Worm (Caenorhabditis elegans) whole organism, L3 larva: Measurements from ENCODE around the gene lit-1.

Experiments
- R02D3.7 ChIP-seq: fragments of 150-350 bp; optimal IDR thresholded peaks from 2 replicates; lab custom pipeline; 2014; ENCODE audit warnings: missing biosample characterization, missing genetic modification characterization
- aly-2 ChIP-seq: fragments of 150-350 bp; optimal IDR thresholded peaks from 2 replicates; lab custom pipeline; 2014; ENCODE audit warnings: missing biosample characterization, missing genetic modification characterization
- ama-1 ChIP-seq: fragments of 150-350 bp; optimal IDR thresholded peaks from 2 replicates; lab custom pipeline; 2018
- ceh-28 ChIP-seq: fragments of 150-350 bp; optimal IDR thresholded peaks from 2 replicates; lab custom pipeline; 2014; ENCODE audit warnings: missing biosample characterization, missing genetic modification reagents, missing genetic modification characterization
- ceh-82 ChIP-seq: fragments of 150-350 bp; optimal IDR thresholded peaks from 2 replicates; lab custom pipeline; 2014; ENCODE audit warnings: missing biosample characterization, missing genetic modification characterization
- daf-12 ChIP-seq: fragments of 150-350 bp; optimal IDR thresholded peaks from 2 replicates; lab custom pipeline; 2014; ENCODE audit warnings: missing biosample characterization, missing genetic modification reagents, missing genetic modification characterization
- egl-27 ChIP-seq: sonication (generic microtip); optimal IDR thresholded peaks from 4 replicates; lab custom pipeline; 2017; ENCODE audit warnings: missing biosample characterization, missing genetic modification reagents, missing genetic modification characterization
- egl-5 ChIP-seq: fragments of 150-350 bp; optimal IDR thresholded peaks from 2 replicates; lab custom pipeline; 2017; ENCODE audit warnings: missing biosample characterization, missing genetic modification reagents, missing genetic modification characterization, inconsistent platforms
- elt-1 ChIP-seq: fragments of 150-350 bp; optimal IDR thresholded peaks from 2 replicates; lab custom pipeline; 2014; ENCODE audit warnings: missing biosample characterization, missing genetic modification characterization
- elt-2 ChIP-seq: sonication (generic microtip); optimal IDR thresholded peaks from 2 replicates; lab custom pipeline; 2016; ENCODE audit warnings: missing genetic modification reagents, mild to moderate bottlenecking, missing genetic modification characterization, missing compliant biosample characterization
- elt-3 ChIP-seq, 3 experiments: fragments of 150-350 bp in 1 of 3; sonication (generic microtip) in 2 of 3; optimal IDR thresholded peaks; 2 replicates in 2 of 3; 4 replicates in 1 of 3; lab custom pipeline; 2014 to 2017; ENCODE audit warnings: missing biosample characterization in 3 of 3, missing genetic modification characterization in 3 of 3
- fkh-10 ChIP-seq: sonication (generic microtip); optimal IDR thresholded peaks from 2 replicates; lab custom pipeline; 2017; ENCODE audit warnings: missing biosample characterization, missing genetic modification reagents, missing genetic modification characterization
- fos-1 ChIP-seq: fragments of 150-350 bp; optimal IDR thresholded peaks from 2 replicates; lab custom pipeline; 2014; ENCODE audit warnings: missing biosample characterization, missing genetic modification characterization
- hmg-11 ChIP-seq: sonication (generic microtip); optimal IDR thresholded peaks from 2 replicates; lab custom pipeline; 2016; ENCODE audit warnings: missing genetic modification characterization, missing compliant biosample characterization
- lin-15B ChIP-seq: fragments of 150-350 bp; optimal IDR thresholded peaks from 2 replicates; lab custom pipeline; 2014; ENCODE audit warnings: missing biosample characterization, missing genetic modification characterization
- lin-39 ChIP-seq: fragments of 150-350 bp; optimal IDR thresholded peaks from 2 replicates; lab custom pipeline; 2018; ENCODE audit warnings: missing biosample characterization, missing genetic modification reagents, missing genetic modification characterization
- lsy-12 ChIP-seq: sonication (generic microtip); optimal IDR thresholded peaks from 2 replicates; lab custom pipeline; 2016; ENCODE audit warnings: mild to moderate bottlenecking, missing genetic modification characterization, missing compliant biosample characterization
- mdl-1 ChIP-seq: fragments of 150-350 bp; optimal IDR thresholded peaks from 2 replicates; lab custom pipeline; 2014; ENCODE audit warnings: missing biosample characterization, missing genetic modification characterization
- nhr-11 ChIP-seq: fragments of 150-350 bp; optimal IDR thresholded peaks from 2 replicates; lab custom pipeline; 2014; ENCODE audit warnings: missing biosample characterization, missing genetic modification characterization
- nhr-23 ChIP-seq: fragments of 150-350 bp; optimal IDR thresholded peaks from 2 replicates; lab custom pipeline; 2014; ENCODE audit warnings: missing biosample characterization, missing genetic modification reagents, missing genetic modification characterization
- nhr-237 ChIP-seq: fragments of 150-350 bp; optimal IDR thresholded peaks from 2 replicates; lab custom pipeline; 2014; ENCODE audit warnings: missing biosample characterization, missing genetic modification characterization
- nhr-25 ChIP-seq: sonication (generic microtip); optimal IDR thresholded peaks from 2 replicates; lab custom pipeline; 2017; ENCODE audit warnings: missing biosample characterization, missing genetic modification characterization
- nhr-28 ChIP-seq: fragments of 150-350 bp; optimal IDR thresholded peaks from 2 replicates; lab custom pipeline; 2014; ENCODE audit warnings: missing biosample characterization, missing genetic modification characterization
- nhr-67 ChIP-seq: fragments of 150-350 bp; optimal IDR thresholded peaks from 2 replicates; lab custom pipeline; 2014; ENCODE audit warnings: missing biosample characterization, missing genetic modification characterization
- nhr-77 ChIP-seq: fragments of 150-350 bp; optimal IDR thresholded peaks from 2 replicates; lab custom pipeline; 2014; ENCODE audit warnings: missing biosample characterization, missing genetic modification characterization
- pha-4 ChIP-seq: fragments of 150-350 bp; optimal IDR thresholded peaks from 2 replicates; lab custom pipeline; 2014; ENCODE audit warnings: missing biosample characterization, missing genetic modification reagents, missing genetic modification characterization
- pqm-1 ChIP-seq: fragments of 150-350 bp; optimal IDR thresholded peaks from 2 replicates; lab custom pipeline; 2017; ENCODE audit warnings: missing biosample characterization, missing genetic modification characterization, inconsistent platforms
- sea-2 ChIP-seq: fragments of 150-350 bp; sonication (generic microtip); optimal IDR thresholded peaks from 4 replicates; lab custom pipeline; 2014; ENCODE audit warnings: missing biosample characterization, missing genetic modification reagents, missing genetic modification characterization
- skn-1 ChIP-seq: fragments of 150-350 bp; optimal IDR thresholded peaks from 2 replicates; lab custom pipeline; 2014; ENCODE audit warnings: missing biosample characterization, missing genetic modification characterization
- unc-39 ChIP-seq: sonication (generic microtip); optimal IDR thresholded peaks from 4 replicates; lab custom pipeline; 2017; ENCODE audit warnings: missing biosample characterization, missing genetic modification characterization
- unc-62 ChIP-seq: fragments of 150-350 bp; sonication (generic microtip); optimal IDR thresholded peaks from 4 replicates; lab custom pipeline; 2014; ENCODE audit warnings: missing biosample characterization, missing genetic modification reagents, missing genetic modification characterization
- zag-1 ChIP-seq: fragments of 150-350 bp; optimal IDR thresholded peaks from 2 replicates; lab custom pipeline; 2014; ENCODE audit warnings: missing biosample characterization, missing genetic modification characterization

Gene lit-1

DNA sequence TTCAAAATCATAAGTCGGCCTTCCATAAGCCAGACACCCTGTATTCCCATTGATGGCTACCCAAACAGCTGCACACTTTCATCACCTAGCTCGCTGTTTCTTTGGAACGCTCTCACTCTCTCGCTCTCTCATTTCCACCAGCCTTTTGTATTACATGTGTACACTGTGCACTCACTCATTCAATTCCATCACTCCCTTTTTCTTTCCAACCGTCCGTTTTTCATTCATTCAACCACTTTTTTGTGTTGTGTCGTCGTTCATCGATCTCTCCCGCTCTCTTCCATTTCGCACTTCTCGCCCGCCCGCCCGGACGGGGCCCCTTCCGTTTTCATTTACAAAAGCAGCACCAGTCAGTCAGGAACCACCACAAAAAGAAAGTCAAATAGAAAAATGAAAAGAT lies 43.8 kb upstream of the lit-1 start:
- peak; percentile 80 for TF ChIP-seq pha-4 (tag; lab: Kevin White, UChicago)
- no peak for TF ChIP-seq nhr-67
- TF ChIP-seq fos-1 (tag; lab: Kevin White, UChicago), result no peak
- TF ChIP-seq hmg-11 (tag; lab: Kevin White, UChicago), result peak; percentile 16
- no peak for TF ChIP-seq egl-5 (tag; lab: Kevin White, UChicago)
- no peak for TF ChIP-seq nhr-11 (tag; lab: Kevin White, UChicago)
- TF ChIP-seq elt-2 (tag; lab: Kevin White, UChicago), result peak; percentile 37
- no peak for TF ChIP-seq lin-39 (tag; lab: Kevin White, UChicago)
- TF ChIP-seq elt-1 (tag; lab: Kevin White, UChicago), result no peak

DNA sequence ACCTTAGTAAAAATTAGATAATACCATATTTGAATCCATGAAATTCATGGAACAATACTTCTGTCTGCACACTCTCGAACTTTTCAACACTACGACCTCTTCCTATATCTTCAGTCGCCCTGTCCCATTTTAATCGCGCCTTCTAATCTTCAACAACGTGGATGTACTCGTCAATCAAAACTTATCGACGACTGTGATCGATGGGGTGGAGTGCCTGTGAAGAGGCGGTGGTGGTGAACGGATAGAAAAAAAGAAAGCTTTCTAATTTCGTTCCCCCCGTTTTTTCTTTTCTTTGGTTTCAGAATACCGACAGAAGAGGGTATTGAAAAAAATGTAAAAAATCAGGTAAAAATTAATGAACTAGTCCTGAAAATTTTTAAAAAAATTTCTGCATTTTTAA lies 42.8 kb upstream of the lit-1 start:
- TF ChIP-seq nhr-25 (tag; lab: Kevin White, UChicago) (peak; percentile 40), nhr-23 (tag; lab: Kevin White, UChicago) (peak; percentile 45), elt-1 (tag; lab: Kevin White, UChicago) (peak; percentile 69), skn-1 (tag; lab: Kevin White, UChicago) (no peak)

DNA sequence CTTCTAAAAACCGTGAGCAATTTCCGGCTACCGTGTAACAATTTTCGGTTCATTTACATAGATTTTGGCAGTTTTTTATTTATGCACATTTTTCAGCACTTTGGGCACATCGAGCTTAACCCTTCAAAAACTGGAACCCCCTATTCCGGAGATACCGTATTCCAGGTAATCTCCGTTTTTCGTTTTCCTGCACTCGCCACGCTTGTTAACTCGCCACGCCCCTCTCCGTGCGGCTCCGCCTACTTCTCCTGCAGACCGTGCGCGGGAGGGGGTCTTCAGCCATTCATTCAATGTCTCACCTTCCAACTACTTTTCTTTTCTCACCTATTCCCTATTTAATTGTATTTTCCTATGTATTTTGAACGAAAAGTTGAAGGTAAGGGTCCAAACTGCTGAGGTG lies 41.7 kb upstream of the lit-1 start:
- TF ChIP-seq fkh-10 (GFP tag; lab: Kevin White, UChicago), result no peak
- no peak for TF ChIP-seq lin-15B (tag; lab: Kevin White, UChicago)
- TF ChIP-seq skn-1 (tag; lab: Kevin White, UChicago), result no peak
- no peak for TF ChIP-seq nhr-77

DNA sequence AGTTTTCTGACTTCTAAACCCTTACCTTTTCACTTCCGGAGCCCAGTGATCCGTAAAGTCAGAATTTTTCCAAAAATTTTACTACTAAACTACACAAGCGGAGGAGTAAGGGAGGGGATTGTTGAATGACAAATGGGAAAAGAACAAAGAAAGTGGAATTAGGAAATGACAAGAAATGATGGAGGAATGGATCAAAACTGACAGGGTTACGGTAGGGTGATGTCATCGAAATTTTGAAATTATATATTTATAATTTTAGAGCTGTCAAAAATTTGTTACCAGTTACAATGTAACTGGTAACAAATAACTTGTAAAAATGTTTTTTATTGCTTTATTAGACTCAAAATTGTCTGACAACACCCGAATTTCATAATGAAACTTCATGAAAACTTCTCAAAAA lies 35.4 kb upstream of the lit-1 start:
- TF ChIP-seq unc-62 (GFP tag; lab: Kevin White, UChicago) (peak; percentile 6), sea-2 (GFP tag; lab: Kevin White, UChicago) (no peak), ceh-82 (tag; lab: Kevin White, UChicago) (no peak), zag-1 (tag; lab: Kevin White, UChicago) (no peak)

DNA sequence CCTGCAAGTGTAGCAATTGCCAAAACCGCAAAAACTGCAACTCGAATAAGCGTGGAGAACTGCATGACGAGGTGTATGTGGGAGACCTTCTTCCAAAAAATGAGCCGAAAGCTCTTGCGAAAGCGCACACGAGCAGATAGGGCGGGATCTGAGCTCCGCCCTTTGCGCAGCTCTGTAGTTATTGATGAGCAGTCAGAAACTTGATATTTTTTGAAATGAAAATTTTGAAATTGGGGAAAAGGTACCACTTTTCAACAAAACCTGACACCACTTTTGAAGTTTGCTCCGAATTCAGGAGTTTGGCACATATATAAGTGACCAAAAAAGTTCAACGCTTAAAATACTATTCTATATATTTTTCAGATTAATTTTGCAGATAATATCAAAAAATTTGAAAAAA lies 34.1 kb upstream of the lit-1 start, which contains the start of gene flp-15:
Gene flp-15, minus strand, starts transcription at position 101 of the 400 bp plus-strand sequence.
- TF ChIP-seq aly-2 (no peak), zag-1 (tag; lab: Kevin White, UChicago) (no peak), daf-12 (tag; lab: Kevin White, UChicago) (no peak), fos-1 (tag; lab: Kevin White, UChicago) (no peak), nhr-237 (tag; lab: Kevin White, UChicago) (no peak), nhr-67 (no peak), ama-1 (lab: Kevin White, UChicago) (no peak), nhr-25 (tag; lab: Kevin White, UChicago) (no peak)

DNA sequence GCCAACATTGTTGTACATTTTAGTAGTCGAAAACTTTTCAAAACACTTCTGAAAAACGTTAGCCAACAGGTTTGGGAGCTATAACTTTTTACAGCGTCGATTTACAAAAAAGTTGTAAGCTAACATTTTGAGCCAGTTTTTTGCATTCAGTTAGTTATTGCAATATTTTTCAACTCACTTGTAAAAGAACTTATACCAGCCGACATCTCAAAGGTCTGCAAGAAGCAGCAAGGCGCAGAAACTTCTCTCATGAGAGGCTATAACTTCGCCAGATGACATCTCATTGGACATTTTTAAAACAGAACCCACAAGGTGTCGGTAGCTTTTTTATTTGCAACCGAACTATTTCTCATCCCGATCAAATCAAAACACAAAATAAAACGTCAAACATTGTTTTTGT lies 32.3 kb upstream of the lit-1 start:
- no peak for TF ChIP-seq pqm-1 (tag; lab: Kevin White, UChicago)
- no peak for TF ChIP-seq lin-39 (tag; lab: Kevin White, UChicago)
- TF ChIP-seq nhr-28 (tag; lab: Kevin White, UChicago), result no peak
- TF ChIP-seq lsy-12, result no peak
- TF ChIP-seq elt-3 (tag; optimal IDR thresholded peaks at IDR 0.05; lab: Kevin White, UChicago), result no peak
- TF ChIP-seq lin-15B (tag; lab: Kevin White, UChicago), result no peak
- no peak for TF ChIP-seq skn-1 (tag; lab: Kevin White, UChicago)
- TF ChIP-seq nhr-23 (tag; lab: Kevin White, UChicago), result no peak
- TF ChIP-seq mdl-1 (tag; lab: Kevin White, UChicago), result no peak
- no peak for TF ChIP-seq aly-2
- no peak for TF ChIP-seq nhr-77
- no peak for TF ChIP-seq nhr-67
- TF ChIP-seq ceh-82 (tag; lab: Kevin White, UChicago), result no peak
- TF ChIP-seq egl-27 (tag; lab: Kevin White, UChicago), result no peak
- no peak for TF ChIP-seq R02D3.7 (tag; lab: Kevin White, UChicago)
- TF ChIP-seq pha-4 (tag; lab: Kevin White, UChicago), result no peak
- TF ChIP-seq ceh-28 (tag; lab: Kevin White, UChicago), result no peak
- no peak for TF ChIP-seq zag-1 (tag; lab: Kevin White, UChicago)
- no peak for TF ChIP-seq unc-39 (tag; lab: Kevin White, UChicago)
